Worm (Caenorhabditis elegans): Measurements from ENCODE around the gene ugt-32.

DNA sequence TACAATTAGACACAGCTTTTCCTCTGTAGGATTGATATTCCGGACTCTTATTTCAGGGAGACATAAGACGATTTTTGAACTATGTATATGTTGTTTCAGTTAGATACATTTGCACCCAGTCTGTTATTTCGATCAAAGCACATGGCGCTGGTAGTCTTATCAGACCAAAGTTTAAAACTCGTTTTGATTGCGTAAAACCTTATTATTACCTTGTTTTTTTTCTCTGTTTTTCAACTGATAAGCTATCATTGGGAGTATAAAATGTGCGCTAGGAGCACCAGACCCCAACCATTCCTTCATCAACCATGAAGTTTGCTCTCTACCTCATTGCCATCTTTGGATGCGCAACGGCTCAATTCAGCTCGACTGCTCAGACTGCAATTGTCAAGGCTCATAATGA lies 31.5 kb downstream of the ugt-32 start, which contains the start of gene scl-12:
- TF ChIP-seq aly-1 (tag; optimal IDR thresholded peaks at IDR 0.05) (no peak), tbx-11 (GFP tag; IDR thresholded peaks at IDR 0.05) (no peak), ama-1 (optimal IDR thresholded peaks at IDR 0.05) (no peak), hmbx-1 (tag; optimal IDR thresholded peaks at IDR 0.05) (no peak), flt-1 (GFP tag; IDR thresholded peaks at IDR 0.05) (no peak), F13C5.2 (tag; optimal IDR thresholded peaks at IDR 0.05) (no peak), tra-4 (tag; optimal IDR thresholded peaks at IDR 0.05) (no peak), pes-1 (GFP tag; IDR thresholded peaks at IDR 0.05) (no peak), sea-1 (GFP tag; conservative IDR thresholded peaks at IDR 0.05) (no peak), ceh-36 (tag; optimal IDR thresholded peaks at IDR 0.05) (no peak)
